Worm (Caenorhabditis elegans): ENCODE results near the gene K02D10.2.

DNA sequence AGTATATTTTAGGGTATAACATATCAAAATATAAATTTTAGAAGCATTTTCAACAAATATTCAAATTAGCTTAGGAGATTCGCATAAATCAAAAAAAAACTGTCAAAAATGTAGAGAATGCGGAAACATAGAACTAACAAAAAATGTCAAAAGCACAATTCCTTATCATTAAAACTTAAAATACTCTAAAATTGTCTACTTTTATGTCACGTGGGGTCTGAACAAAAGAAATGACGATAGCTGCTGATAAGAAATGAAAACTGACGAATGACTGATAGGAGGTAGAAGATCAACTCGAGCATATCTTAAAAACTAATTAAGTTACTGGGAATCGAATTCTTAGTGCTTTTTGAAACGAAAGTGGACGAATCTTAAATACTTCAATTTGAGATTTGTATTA, 37.4 kb downstream of the K02D10.2 start:
- TF ChIP-seq ceh-82 (tag; optimal IDR thresholded peaks at IDR 0.05), result no peak
- TF ChIP-seq unc-130 (tag; optimal IDR thresholded peaks at IDR 0.05), result no peak
- no peak for TF ChIP-seq nhr-90 (tag; optimal IDR thresholded peaks at IDR 0.05; ENCODE audit: poor library complexity)
- TF ChIP-seq nhr-28 (tag; optimal IDR thresholded peaks at IDR 0.05), result no peak
- TF ChIP-seq ces-1 (GFP tag; optimal IDR thresholded peaks at IDR 0.05), result no peak
- TF ChIP-seq snpc-4 (tag; optimal IDR thresholded peaks at IDR 0.05), result no peak
- TF ChIP-seq nhr-11 (tag; optimal IDR thresholded peaks at IDR 0.05), result no peak
- no peak for TF ChIP-seq nhr-12 (tag; optimal IDR thresholded peaks at IDR 0.05)
- TF ChIP-seq zag-1 (tag; optimal IDR thresholded peaks at IDR 0.05), result no peak
- no peak for TF ChIP-seq hlh-17 (GFP tag; optimal IDR thresholded peaks at IDR 0.05; ENCODE audit: borderline replicate concordance)
- no peak for TF ChIP-seq fos-1 (tag; optimal IDR thresholded peaks at IDR 0.05)
- TF ChIP-seq C04F5.9 (tag; optimal IDR thresholded peaks at IDR 0.05), result no peak
- no peak for TF ChIP-seq pag-3 (tag; optimal IDR thresholded peaks at IDR 0.05; ENCODE audit: borderline replicate concordance, insufficient read depth)
